Worm (Caenorhabditis elegans) whole organism, L4 larva: ENCODE results near the gene T22F3.8.

Experiments used
- Y105C5A.15 ChIP-seq: fragments of 200-800 bp; sonication (Bioruptor generic); IDR thresholded peaks from 2 replicates; pipeline ENCODE4 v1.3.6; 2022; ENCODE audit warnings: missing genetic modification characterization, missing compliant biosample characterization
- dpl-1 ChIP-seq: fragments of 150-350 bp; optimal IDR thresholded peaks from 2 replicates; lab custom pipeline; 2014; ENCODE audit warnings: missing biosample characterization, missing genetic modification reagents, missing genetic modification characterization
- dve-1 ChIP-seq: sonication (generic microtip); optimal IDR thresholded peaks from 2 replicates; lab custom pipeline; 2017; ENCODE audit warnings: antibody characterized with exemption, mild to moderate bottlenecking, missing genetic modification characterization, missing compliant biosample characterization; ENCODE audit not compliant: insufficient read depth
- fos-1 ChIP-seq: fragments of 150-350 bp; optimal IDR thresholded peaks from 2 replicates; lab custom pipeline; 2014; ENCODE audit warnings: missing biosample characterization, missing genetic modification characterization
- jun-1 ChIP-seq: fragments of 150-350 bp; optimal IDR thresholded peaks from 2 replicates; lab custom pipeline; 2014; ENCODE audit warnings: missing biosample characterization, missing genetic modification reagents, missing genetic modification characterization
- lin-39 ChIP-seq: fragments of 150-350 bp; optimal IDR thresholded peaks from 2 replicates; lab custom pipeline; 2014; ENCODE audit warnings: missing biosample characterization, missing genetic modification reagents, missing genetic modification characterization
- mdl-1 ChIP-seq, 2 experiments: fragments of 150-350 bp in 1 of 2; sonication (generic microtip) in 1 of 2; optimal IDR thresholded peaks; 2 replicates each; lab custom pipeline; 2014 to 2017; ENCODE audit warnings: missing biosample characterization in 2 of 2, missing genetic modification characterization in 2 of 2
- nhr-11 ChIP-seq: fragments of 150-350 bp; optimal IDR thresholded peaks from 2 replicates; lab custom pipeline; 2014; ENCODE audit warnings: missing biosample characterization, missing genetic modification characterization
- nhr-76 ChIP-seq: fragments of 150-350 bp; optimal IDR thresholded peaks from 2 replicates; lab custom pipeline; 2014; ENCODE audit warnings: missing biosample characterization, missing genetic modification characterization
- pqm-1 ChIP-seq: sonication (generic microtip); optimal IDR thresholded peaks from 2 replicates; lab custom pipeline; 2017; ENCODE audit warnings: missing biosample characterization, missing genetic modification characterization
- snpc-1.2 ChIP-seq: fragments of 200-800 bp; sonication (Bioruptor generic); IDR thresholded peaks from 2 replicates; pipeline ENCODE4 v1.3.6; 2022; ENCODE audit warnings: missing genetic modification reagents, missing genetic modification characterization, missing compliant biosample characterization
- snpc-4 ChIP-seq: fragments of 150-350 bp; optimal IDR thresholded peaks from 2 replicates; lab custom pipeline; 2014; ENCODE audit warnings: missing biosample characterization, missing genetic modification characterization

- TF ChIP-seq fos-1 (tag; lab: Kevin White, UChicago) = no peak
- no peak for TF ChIP-seq lin-39 (tag; lab: Kevin White, UChicago)
- TF ChIP-seq Y105C5A.15 (GFP tag; lab: Robert Waterston, UW) = no peak
- no peak for TF ChIP-seq jun-1 (tag; lab: Kevin White, UChicago)
- TF ChIP-seq snpc-4 (tag; lab: Kevin White, UChicago) = no peak
- TF ChIP-seq mdl-1 (tag; optimal IDR thresholded peaks at IDR 0.05; lab: Kevin White, UChicago) = no peak
- TF ChIP-seq pqm-1 (tag; lab: Kevin White, UChicago) = peak; percentile 50
- TF ChIP-seq snpc-1.2 (GFP tag; lab: Robert Waterston, UW) = no peak
- TF ChIP-seq dve-1 (tag; lab: Kevin White, UChicago) = no peak
- no peak for TF ChIP-seq dpl-1 (GFP tag; lab: Kevin White, UChicago)
- no peak for TF ChIP-seq nhr-76
- no peak for TF ChIP-seq nhr-11 (tag; lab: Kevin White, UChicago)
These were observed 24.8 kb downstream of the T22F3.8 start for ce11 chrV:3580385-3580784.
